Worm (Caenorhabditis elegans) whole organism, L4 larva: ENCODE measurements around the gene cah-2.
A peak's percentile ranks its signal among the peaks of the same experiment; 100 is the strongest.

Experiments
- F26F4.8 ChIP-seq: fragments of 200-800 bp; sonication (Bioruptor generic); conservative IDR thresholded peaks from 2 replicates; pipeline ENCODE4 v1.3.6; 2022; ENCODE audit warnings: missing genetic modification characterization, missing compliant biosample characterization
- F37D6.2 ChIP-seq: sonication (generic microtip); optimal IDR thresholded peaks from 2 replicates; lab custom pipeline; 2016; ENCODE audit warnings: mild to moderate bottlenecking, missing genetic modification characterization, missing compliant biosample characterization
- F44E2.7 ChIP-seq: fragments of 200-800 bp; sonication (Bioruptor generic); IDR thresholded peaks from 2 replicates; pipeline ENCODE4 v2.1.2; 2022; ENCODE audit warnings: missing genetic modification characterization, missing compliant biosample characterization
- T20F7.1 ChIP-seq: fragments of 200-800 bp; sonication (Bioruptor generic); optimal IDR thresholded peaks from 2 replicates; lab custom pipeline; 2018; ENCODE audit warnings: mild to moderate bottlenecking, missing genetic modification characterization, missing compliant biosample characterization
- T26A8.4 ChIP-seq: fragments of 200-800 bp; sonication (Bioruptor generic); IDR thresholded peaks from 2 replicates; pipeline ENCODE4 v1.3.6; 2022; ENCODE audit warnings: missing genetic modification characterization, missing compliant biosample characterization
- ZK337.2 ChIP-seq: fragments of 200-800 bp; sonication (Bioruptor generic); IDR thresholded peaks from 2 replicates; pipeline ENCODE4 v1.3.6; 2022; ENCODE audit warnings: missing genetic modification reagents, missing genetic modification characterization, missing compliant biosample characterization
- aha-1 ChIP-seq: fragments of 150-350 bp; peaks from one replicate; lab custom pipeline; 2014; ENCODE audit warnings: missing biosample characterization, missing genetic modification characterization
- aly-2 ChIP-seq: sonication (generic microtip); optimal IDR thresholded peaks from 2 replicates; lab custom pipeline; 2018; ENCODE audit warnings: missing biosample characterization, missing genetic modification characterization
- arid-1 ChIP-seq: fragments of 200-800 bp; sonication (Bioruptor generic); conservative IDR thresholded peaks from 2 replicates; pipeline ENCODE4 v1.3.6; 2022; ENCODE audit warnings: missing genetic modification reagents, missing genetic modification characterization, missing compliant biosample characterization
- ceh-20 ChIP-seq: fragments of 200-800 bp; sonication (Bioruptor generic); IDR thresholded peaks from 2 replicates; pipeline ENCODE4 v1.3.6; 2022; ENCODE audit warnings: missing genetic modification reagents, missing genetic modification characterization, missing compliant biosample characterization
- ceh-32 ChIP-seq: sonication (generic microtip); optimal IDR thresholded peaks from 2 replicates; lab custom pipeline; 2016; ENCODE audit warnings: mild to moderate bottlenecking, missing genetic modification characterization, missing compliant biosample characterization; ENCODE audit not compliant: poor library complexity
- ces-1 ChIP-seq: fragments of 150-350 bp; sonication (generic microtip); optimal IDR thresholded peaks from 4 replicates; lab custom pipeline; 2014; ENCODE audit warnings: missing biosample characterization, missing genetic modification reagents, missing genetic modification characterization
- ctbp-1 ChIP-seq: fragments of 200-800 bp; sonication (Bioruptor generic); IDR thresholded peaks from 2 replicates; pipeline ENCODE4 v1.3.6; 2022; ENCODE audit warnings: missing genetic modification reagents, missing genetic modification characterization, missing compliant biosample characterization
- dpl-1 ChIP-seq: fragments of 150-350 bp; optimal IDR thresholded peaks from 2 replicates; lab custom pipeline; 2014; ENCODE audit warnings: missing biosample characterization, missing genetic modification reagents, missing genetic modification characterization
- dve-1 ChIP-seq: sonication (generic microtip); optimal IDR thresholded peaks from 2 replicates; lab custom pipeline; 2017; ENCODE audit warnings: antibody characterized with exemption, mild to moderate bottlenecking, missing genetic modification characterization, missing compliant biosample characterization; ENCODE audit not compliant: insufficient read depth
- egl-43 ChIP-seq: fragments of 200-800 bp; sonication (Bioruptor generic); IDR thresholded peaks from 2 replicates; pipeline ENCODE4 v1.3.6; 2022; ENCODE audit warnings: missing genetic modification reagents, missing genetic modification characterization, missing compliant biosample characterization
- fkh-10 ChIP-seq: fragments of 150-350 bp; optimal IDR thresholded peaks from 2 replicates; lab custom pipeline; 2014; ENCODE audit warnings: missing biosample characterization, missing genetic modification reagents, missing genetic modification characterization
- hif-1 ChIP-seq, 2 experiments: sonication (generic microtip); optimal IDR thresholded peaks; 2 replicates each; lab custom pipeline; 2016 to 2017; ENCODE audit warnings: missing compliant biosample characterization in 2 of 2, missing genetic modification characterization in 2 of 2, missing genetic modification reagents in 2 of 2, missing genotype in 2 of 2, mild to moderate bottlenecking in 1 of 2
- hlh-11 ChIP-seq: fragments of 200-800 bp; sonication (Bioruptor generic); optimal IDR thresholded peaks from 2 replicates; lab custom pipeline; 2018; ENCODE audit warnings: mild to moderate bottlenecking, missing genetic modification characterization, missing compliant biosample characterization
- jun-1 ChIP-seq: fragments of 150-350 bp; optimal IDR thresholded peaks from 2 replicates; lab custom pipeline; 2014; ENCODE audit warnings: missing biosample characterization, missing genetic modification reagents, missing genetic modification characterization
- lin-1 ChIP-seq: fragments of 200-800 bp; sonication (Bioruptor generic); IDR thresholded peaks from 2 replicates; pipeline ENCODE4 v1.3.6; 2022; ENCODE audit warnings: missing genetic modification reagents, missing genetic modification characterization, missing compliant biosample characterization
- lin-29 ChIP-seq: fragments of 200-800 bp; sonication (Bioruptor generic); IDR thresholded peaks from 2 replicates; pipeline ENCODE4 v1.3.6; 2022; ENCODE audit warnings: missing genetic modification reagents, missing genetic modification characterization, missing compliant biosample characterization
- lin-39 ChIP-seq: fragments of 150-350 bp; optimal IDR thresholded peaks from 2 replicates; lab custom pipeline; 2014; ENCODE audit warnings: missing biosample characterization, missing genetic modification reagents, missing genetic modification characterization
- mes-2 ChIP-seq: sonication (generic microtip); optimal IDR thresholded peaks from 2 replicates; lab custom pipeline; 2016; ENCODE audit warnings: missing genotype, mild to moderate bottlenecking, missing genetic modification characterization, missing compliant biosample characterization; ENCODE audit not compliant: poor library complexity, severe bottlenecking
- nhr-25 ChIP-seq: sonication (generic microtip); optimal IDR thresholded peaks from 2 replicates; lab custom pipeline; 2017; ENCODE audit warnings: missing genetic modification characterization, mild to moderate bottlenecking, missing compliant biosample characterization, antibody characterized with exemption, moderate library complexity, borderline replicate concordance; ENCODE audit not compliant: insufficient read depth
- nhr-28 ChIP-seq: fragments of 150-350 bp; optimal IDR thresholded peaks from 2 replicates; lab custom pipeline; 2014; ENCODE audit warnings: missing biosample characterization, missing genetic modification characterization
- nhr-6 ChIP-seq: fragments of 150-350 bp; optimal IDR thresholded peaks from 2 replicates; lab custom pipeline; 2014; ENCODE audit warnings: missing biosample characterization, missing genetic modification characterization
- nhr-76 ChIP-seq: fragments of 150-350 bp; optimal IDR thresholded peaks from 2 replicates; lab custom pipeline; 2014; ENCODE audit warnings: missing biosample characterization, missing genetic modification characterization
- php-3 ChIP-seq: fragments of 200-800 bp; sonication (Bioruptor generic); IDR thresholded peaks from 2 replicates; pipeline ENCODE4 v1.3.6; 2022; ENCODE audit warnings: missing genetic modification reagents, missing genetic modification characterization, missing compliant biosample characterization
- pqm-1 ChIP-seq: sonication (generic microtip); optimal IDR thresholded peaks from 2 replicates; lab custom pipeline; 2017; ENCODE audit warnings: missing biosample characterization, missing genetic modification characterization
- rbr-2 ChIP-seq: sonication (generic microtip); optimal IDR thresholded peaks from 2 replicates; lab custom pipeline; 2016; ENCODE audit warnings: missing genotype, missing genetic modification characterization, missing compliant biosample characterization
- sdz-12 ChIP-seq: fragments of 200-800 bp; sonication (Bioruptor generic); optimal IDR thresholded peaks from 2 replicates; lab custom pipeline; 2018; ENCODE audit warnings: mild to moderate bottlenecking, missing genetic modification characterization, missing compliant biosample characterization
- skn-1 ChIP-seq: fragments of 150-350 bp; optimal IDR thresholded peaks from 2 replicates; lab custom pipeline; 2014; ENCODE audit warnings: missing biosample characterization, missing genetic modification characterization
- spr-1 ChIP-seq: sonication (generic microtip); optimal IDR thresholded peaks from 2 replicates; lab custom pipeline; 2016; ENCODE audit warnings: mild to moderate bottlenecking, missing genetic modification characterization, missing compliant biosample characterization
- tag-97 ChIP-seq: fragments of 200-800 bp; sonication (Bioruptor generic); IDR thresholded peaks from 2 replicates; pipeline ENCODE4 v1.3.6; 2022; ENCODE audit warnings: missing genetic modification characterization, missing compliant biosample characterization
- tra-1 ChIP-seq: fragments of 200-800 bp; sonication (Bioruptor generic); IDR thresholded peaks from 2 replicates; pipeline ENCODE4 v1.3.6; 2022; ENCODE audit warnings: missing genetic modification reagents, missing genetic modification characterization, missing compliant biosample characterization
- zag-1 ChIP-seq: fragments of 150-350 bp; optimal IDR thresholded peaks from 2 replicates; lab custom pipeline; 2014; ENCODE audit warnings: missing biosample characterization, missing genetic modification characterization
- zfp-3 ChIP-seq: fragments of 200-800 bp; sonication (Bioruptor generic); conservative IDR thresholded peaks from 2 replicates; pipeline ENCODE4 v1.3.6; 2022; ENCODE audit warnings: missing genetic modification reagents, missing genetic modification characterization, missing compliant biosample characterization
- zip-11 ChIP-seq: fragments of 200-800 bp; sonication (Bioruptor generic); IDR thresholded peaks from 2 replicates; pipeline ENCODE4 v1.3.6; 2022; ENCODE audit warnings: missing genetic modification characterization, missing compliant biosample characterization
- zip-2 ChIP-seq: fragments of 150-350 bp; optimal IDR thresholded peaks from 2 replicates; lab custom pipeline; 2014; ENCODE audit warnings: missing biosample characterization, missing genetic modification characterization
- ztf-7 ChIP-seq: fragments of 150-350 bp; optimal IDR thresholded peaks from 2 replicates; lab custom pipeline; 2014; ENCODE audit warnings: missing biosample characterization, missing genetic modification characterization

Gene cah-2

ce11 chrII:7478487-7479234 lies 4.2 kb downstream of the cah-2 start, which contains the start of the genes aka-1 and ubc-6 (continued):
- TF ChIP-seq F37D6.2 (tag; lab: Kevin White, UChicago): peak; percentile 78
- peak; percentile 98 for TF ChIP-seq hlh-11 (tag; lab: Kevin White, UChicago)
- no peak for TF ChIP-seq sdz-12 (GFP tag; lab: Kevin White, UChicago)
- TF ChIP-seq rbr-2: peak; percentile 93
- no peak for TF ChIP-seq lin-39 (tag; lab: Kevin White, UChicago)
- TF ChIP-seq aha-1: peak; percentile 44
- peak; percentile 63 for TF ChIP-seq dpl-1 (GFP tag; lab: Kevin White, UChicago)
- peak; percentile 31 to 83 for TF ChIP-seq hif-1 (tag; optimal IDR thresholded peaks at IDR 0.05; lab: Kevin White, UChicago)
- TF ChIP-seq zip-11 (GFP tag; lab: Robert Waterston, UW): no peak
- no peak for TF ChIP-seq pqm-1 (tag; lab: Kevin White, UChicago)
- TF ChIP-seq ZK337.2 (GFP tag; lab: Robert Waterston, UW): peak; percentile 71
- TF ChIP-seq arid-1 (GFP tag; lab: Robert Waterston, UW): peak; percentile 95
- TF ChIP-seq ces-1 (GFP tag; lab: Kevin White, UChicago): peak; percentile 24
- TF ChIP-seq egl-43 (GFP tag; lab: Robert Waterston, UW): peak; percentile 95
- peak; percentile 21 for TF ChIP-seq jun-1 (tag; lab: Kevin White, UChicago)
- TF ChIP-seq lin-1 (GFP tag; lab: Robert Waterston, UW): peak; percentile 87
- no peak for TF ChIP-seq skn-1 (tag; lab: Kevin White, UChicago)
- TF ChIP-seq ctbp-1: peak; percentile 95
- TF ChIP-seq F26F4.8 (GFP tag; lab: Robert Waterston, UW): no peak
- TF ChIP-seq tag-97 (GFP tag; lab: Robert Waterston, UW): no peak
- peak; percentile 96 for TF ChIP-seq tra-1 (GFP tag; lab: Robert Waterston, UW)
- peak; percentile 23 for TF ChIP-seq zip-2 (tag; lab: Kevin White, UChicago)
- TF ChIP-seq aly-2 (tag; lab: Kevin White, UChicago): no peak
- peak; percentile 14 for TF ChIP-seq ztf-7 (tag; lab: Kevin White, UChicago)
- TF ChIP-seq lin-29 (GFP tag; lab: Robert Waterston, UW): peak; percentile 80
- TF ChIP-seq mes-2 (tag; lab: Kevin White, UChicago): peak; percentile 78
- TF ChIP-seq nhr-76 (tag; lab: Kevin White, UChicago): peak; percentile 8
- TF ChIP-seq spr-1 (tag; lab: Kevin White, UChicago): peak; percentile 86
- TF ChIP-seq nhr-6: peak; percentile 22
- TF ChIP-seq php-3: peak; percentile 84
- peak; percentile 89 for TF ChIP-seq T20F7.1 (GFP tag; lab: Kevin White, UChicago)
- no peak for TF ChIP-seq zag-1 (tag; lab: Kevin White, UChicago)
- TF ChIP-seq zfp-3 (GFP tag; lab: Robert Waterston, UW): peak; percentile 81
- peak; percentile 95 for TF ChIP-seq ceh-20 (GFP tag; lab: Robert Waterston, UW)
- peak; percentile 34 for TF ChIP-seq nhr-25 (tag; lab: Kevin White, UChicago)

- TF ChIP-seq ZK337.2 (GFP tag; lab: Robert Waterston, UW) (no peak), nhr-28 (tag; lab: Kevin White, UChicago) (no peak), dve-1 (no peak), ceh-32 (tag; lab: Kevin White, UChicago) (no peak), T26A8.4 (GFP tag; lab: Robert Waterston, UW) (no peak), ces-1 (GFP tag; lab: Kevin White, UChicago) (peak; percentile 40), F44E2.7 (GFP tag; lab: Robert Waterston, UW) (no peak), fkh-10 (GFP tag; lab: Kevin White, UChicago) (peak; percentile 64)
These were observed 13.6 kb downstream of the cah-2 start for ce11 chrII:7469318-7469717.
